Worm (Caenorhabditis elegans) whole organism, midembryonic: ENCODE measurements around the gene sri-36.
A peak's percentile ranks its signal among the peaks of the same experiment; 100 is the strongest.
"Not testable (repeated sequence)": the region's sequence is repeated elsewhere in the genome, so short reads cannot be mapped to it uniquely, and the experiment has no call there.

Experiments used
- T22C8.4 ChIP-seq: fragments of 200-800 bp; sonication (Bioruptor generic); IDR thresholded peaks from 2 replicates; pipeline ENCODE4 v1.3.6; 2022; ENCODE audit warnings: missing genetic modification characterization, missing compliant biosample characterization
- cog-1 ChIP-seq: sonication (generic microtip); optimal IDR thresholded peaks from 2 replicates; lab custom pipeline; 2016; ENCODE audit warnings: missing genetic modification characterization, missing compliant biosample characterization
- flt-1 ChIP-seq: fragments of 200-800 bp; sonication (Bioruptor generic); IDR thresholded peaks from 2 replicates; pipeline ENCODE4 v1.3.6; 2022; ENCODE audit warnings: missing genetic modification characterization, missing compliant biosample characterization
- klf-2 ChIP-seq: fragments of 200-800 bp; sonication (Bioruptor generic); conservative IDR thresholded peaks from 2 replicates; pipeline ENCODE4 v1.3.6; 2022; ENCODE audit warnings: missing genetic modification reagents, missing genetic modification characterization, missing compliant biosample characterization
- med-1 ChIP-seq: sonication (generic microtip); optimal IDR thresholded peaks from 2 replicates; lab custom pipeline; 2017; ENCODE audit warnings: missing genetic modification characterization, mild to moderate bottlenecking, missing compliant biosample characterization, antibody characterized with exemption, missing genetic modification reagents; ENCODE audit not compliant: insufficient read depth
- ref-1 ChIP-seq: fragments of 200-800 bp; sonication (Bioruptor generic); conservative IDR thresholded peaks from 2 replicates; pipeline ENCODE4 v1.3.6; 2022; ENCODE audit warnings: missing genetic modification reagents, missing genetic modification characterization, missing compliant biosample characterization
- tab-1 ChIP-seq: fragments of 200-800 bp; sonication (Bioruptor generic); IDR thresholded peaks from 2 replicates; pipeline ENCODE4 v1.3.6; 2022; ENCODE audit warnings: missing genetic modification characterization, missing compliant biosample characterization
- ztf-23 ChIP-seq: fragments of 200-800 bp; sonication (Bioruptor generic); IDR thresholded peaks from 2 replicates; pipeline ENCODE4 v1.3.6; 2022; ENCODE audit warnings: missing genetic modification reagents, missing genetic modification characterization, missing compliant biosample characterization
- ztf-29 ChIP-seq: fragments of 200-800 bp; sonication (Bioruptor generic); IDR thresholded peaks from 2 replicates; pipeline ENCODE4 v1.3.6; 2022; ENCODE audit warnings: missing genetic modification reagents, missing genetic modification characterization, missing compliant biosample characterization

Gene sri-36

DNA sequence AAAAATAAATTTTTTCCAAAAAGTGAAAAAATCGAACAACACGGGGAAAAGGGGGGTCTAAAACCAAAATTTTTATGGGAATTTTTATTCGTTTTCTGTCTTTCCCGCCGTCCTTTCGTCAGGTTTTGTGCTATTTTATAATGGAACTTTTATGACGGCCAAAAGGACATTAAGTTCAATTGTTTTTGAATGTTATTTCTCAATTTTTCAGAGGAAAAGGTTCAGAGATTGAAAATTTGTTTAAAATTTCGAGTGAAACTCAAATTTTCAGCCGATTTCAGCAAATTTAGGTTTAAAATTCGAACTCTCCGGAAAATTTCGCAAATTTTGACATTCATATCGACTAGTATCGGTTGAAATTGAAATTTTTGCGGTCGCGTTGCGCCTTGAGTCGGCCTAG, 21.4 kb downstream of the sri-36 start, which contains the start of gene nep-18:
Gene nep-18 (minus strand): TSS at position 101 of the 400 bp plus-strand sequence.
- no peak for TF ChIP-seq ztf-29 (GFP tag; lab: Robert Waterston, UW)
- no peak for TF ChIP-seq flt-1
- no peak for TF ChIP-seq klf-2 (GFP tag; lab: Robert Waterston, UW)
- TF ChIP-seq med-1 = no peak
- no peak for TF ChIP-seq ztf-23 (GFP tag; lab: Robert Waterston, UW)
- TF ChIP-seq tab-1 (GFP tag; lab: Robert Waterston, UW) = no peak
- no peak for TF ChIP-seq T22C8.4 (GFP tag; lab: Robert Waterston, UW)
- no peak for TF ChIP-seq ref-1 (GFP tag; lab: Robert Waterston, UW)
- no peak for TF ChIP-seq cog-1

DNA sequence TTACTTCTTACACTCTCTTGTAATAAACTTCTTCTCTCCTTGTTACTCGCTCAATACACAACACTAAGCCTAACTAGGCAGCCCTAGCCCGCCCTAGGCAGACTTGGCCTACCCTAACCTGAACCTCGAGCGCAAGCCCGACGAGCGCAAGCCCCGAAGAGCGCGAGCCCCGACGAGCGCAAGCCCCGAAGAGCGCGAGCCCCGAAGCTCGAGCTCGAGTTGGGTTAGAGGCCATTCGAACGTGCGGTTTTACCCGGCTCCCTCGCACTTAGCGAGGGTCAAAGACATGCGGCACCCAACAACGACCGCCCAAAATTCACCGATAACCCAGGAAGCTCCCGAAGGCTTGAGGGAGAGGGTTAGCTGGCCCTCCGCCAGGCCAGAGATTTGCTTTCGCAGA, 29.0 kb downstream of the sri-36 start:
- TF ChIP-seq flt-1 = peak; percentile 39; the same call in 1 of the 2 replicates
- TF ChIP-seq ztf-29 (GFP tag; lab: Robert Waterston, UW) = peak; percentile 33; the same call in 1 of the 2 replicates

- not testable (repeated sequence) for TF ChIP-seq T22C8.4, ztf-29, tab-1 (GFP tag; lab: Robert Waterston, UW)
These were observed 31.7 kb downstream of the sri-36 start, which contains the start of gene K02F6.1 for ce11 chrII:2553662-2554061. K02F6.1 (plus strand) TSS chrII:2553962.

- TF ChIP-seq ref-1 (GFP tag; lab: Robert Waterston, UW) (no peak), flt-1 (no peak), tab-1 (GFP tag; lab: Robert Waterston, UW) (no peak), ztf-23 (GFP tag; lab: Robert Waterston, UW) (no peak), ztf-29 (GFP tag; lab: Robert Waterston, UW) (no peak), med-1 (no peak), cog-1 (no peak), klf-2 (GFP tag; lab: Robert Waterston, UW) (no peak)
These were observed 32.4 kb downstream of the sri-36 start for ce11 chrII:2553030-2553429.

DNA sequence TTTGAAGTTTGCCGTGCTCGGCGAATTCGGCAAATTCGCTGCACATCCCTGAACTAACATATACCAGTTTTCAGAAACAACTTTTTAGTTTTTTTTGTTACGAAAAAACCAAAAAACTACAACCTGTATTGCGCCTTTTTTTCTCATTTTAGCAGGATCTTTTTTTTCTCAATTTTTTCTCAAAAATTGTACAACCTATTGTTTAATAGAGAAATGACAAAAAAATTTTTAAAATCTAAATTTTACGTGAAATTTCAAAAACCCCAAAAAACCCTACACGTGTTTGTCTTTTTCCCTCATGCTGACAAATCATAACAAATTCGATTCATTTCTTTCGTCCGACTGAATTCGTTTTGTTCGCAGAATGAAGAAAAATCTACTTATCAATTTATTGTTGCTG, 39.5 kb downstream of the sri-36 start, which contains the start of gene K02F6.3:
Gene K02F6.3 (plus strand): TSS at position 301 of the 400 bp plus-strand sequence.
- TF ChIP-seq klf-2 (GFP tag; lab: Robert Waterston, UW) (no peak), ztf-29 (GFP tag; lab: Robert Waterston, UW) (no peak), cog-1 (no peak), ztf-23 (GFP tag; lab: Robert Waterston, UW) (no peak), T22C8.4 (GFP tag; lab: Robert Waterston, UW) (no peak), flt-1 (no peak), tab-1 (GFP tag; lab: Robert Waterston, UW) (no peak), med-1 (no peak), ref-1 (GFP tag; lab: Robert Waterston, UW) (no peak)

DNA sequence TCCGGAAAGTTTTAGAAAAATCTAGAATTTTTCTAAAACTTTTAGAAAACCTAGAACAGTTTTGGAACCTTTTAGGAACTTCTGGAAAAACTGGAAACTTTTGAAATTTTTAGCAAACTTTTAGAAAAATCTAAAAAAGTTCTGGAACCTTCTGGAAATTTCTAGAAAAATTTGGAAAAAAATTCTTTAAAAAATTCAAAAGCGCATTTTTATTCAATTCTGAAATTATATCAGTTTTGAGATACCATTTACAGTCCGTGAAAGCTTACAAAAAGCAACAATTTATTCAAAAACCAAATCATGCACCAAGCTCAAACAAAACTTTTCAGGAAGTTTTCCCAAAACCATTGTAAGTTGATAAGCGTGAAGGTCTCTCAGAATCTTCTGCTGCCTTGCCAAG, 47.2 kb downstream of the sri-36 start, which contains the start of gene K02F6.4:
Gene K02F6.4 (plus strand): TSS at position 301 of the 400 bp plus-strand sequence.
- TF ChIP-seq klf-2 (GFP tag; lab: Robert Waterston, UW) = no peak

DNA sequence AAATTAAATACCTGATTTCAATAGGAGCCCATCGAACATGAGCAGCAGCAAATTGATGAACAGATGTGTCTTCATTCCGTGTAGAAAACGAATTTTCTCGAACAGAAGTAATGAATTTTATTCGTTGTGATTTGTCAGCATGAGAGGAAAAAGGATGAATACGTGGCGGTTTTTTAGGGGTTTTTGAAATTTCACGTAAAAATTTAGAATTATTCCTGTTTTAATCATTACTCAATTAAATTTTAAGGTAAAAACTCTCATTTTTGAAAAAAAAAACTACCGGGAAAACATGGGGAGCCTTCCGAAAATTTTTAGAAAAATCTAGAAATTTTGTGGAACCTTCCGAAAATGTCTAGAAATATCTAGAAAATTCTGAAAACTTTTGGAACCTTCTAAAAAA, 47.6 kb downstream of the sri-36 start, which contains the start of gene K02F6.7:
Gene K02F6.7 (minus strand): TSS at position 101 of the 400 bp plus-strand sequence.
- TF ChIP-seq ztf-23 (GFP tag; lab: Robert Waterston, UW) (no peak), cog-1 (no peak), T22C8.4 (GFP tag; lab: Robert Waterston, UW) (no peak), med-1 (no peak), tab-1 (GFP tag; lab: Robert Waterston, UW) (no peak), ztf-29 (GFP tag; lab: Robert Waterston, UW) (no peak), ref-1 (GFP tag; lab: Robert Waterston, UW) (no peak), flt-1 (no peak), klf-2 (GFP tag; lab: Robert Waterston, UW) (no peak)

ce11 chrII:2534952-2535351, 50.4 kb downstream of the sri-36 start, which contains the start of gene K02F6.8:
K02F6.8 (minus strand) TSS chrII:2535052.
- not testable (repeated sequence) for TF ChIP-seq tab-1, ztf-23, klf-2 (GFP tag; lab: Robert Waterston, UW)

DNA sequence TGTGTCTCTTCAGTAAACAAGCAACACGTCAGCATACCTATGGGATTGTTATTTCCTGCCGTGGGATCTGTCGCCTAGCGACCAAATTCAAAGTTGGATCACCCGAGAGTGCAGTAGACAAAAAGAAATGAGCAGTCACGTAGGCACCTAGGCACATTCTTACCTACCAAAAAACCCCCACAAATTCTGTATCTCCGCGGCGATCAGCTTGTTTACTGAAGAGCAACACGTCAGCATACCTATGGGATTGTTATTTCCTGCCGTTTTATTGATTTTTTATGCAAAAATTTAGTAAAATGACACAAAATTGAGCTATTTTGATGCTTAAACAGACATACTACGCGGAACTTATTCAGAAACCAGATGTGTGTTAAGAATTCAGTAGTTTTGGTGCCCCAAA, 50.9 kb downstream of the sri-36 start, which contains the start of gene K02F6.5:
Gene K02F6.5 (plus strand): TSS at position 301 of the 400 bp plus-strand sequence.
- TF ChIP-seq ztf-23 (GFP tag; lab: Robert Waterston, UW); klf-2 (GFP tag; lab: Robert Waterston, UW); cog-1: not testable (repeated sequence)
